Fruit fly (Drosophila melanogaster) whole organism, embryonic: Measurements from ENCODE around the gene att-ORFB.

ENCODE experiments used
- ATbp ChIP-seq: fragments of 200-800 bp; sonication (Bioruptor generic); optimal IDR thresholded peaks from 2 replicates; lab custom pipeline; 2017; ENCODE audit warnings: missing biosample characterization, mild to moderate bottlenecking, missing genetic modification characterization, missing genetic modification reagents
- Antp ChIP-seq: fragments of 200-800 bp; sonication (Bioruptor generic); optimal IDR thresholded peaks from 3 replicates; lab custom pipeline; 2016; ENCODE audit warnings: missing biosample characterization, missing genetic modification characterization
- CG10274 ChIP-seq: fragments of 200-800 bp; sonication (Bioruptor generic); optimal IDR thresholded peaks from 3 replicates; lab custom pipeline; 2017; ENCODE audit warnings: missing biosample characterization, mild to moderate bottlenecking, missing genetic modification characterization
- CG11560 ChIP-seq: fragments of 200-800 bp; sonication (Bioruptor generic); IDR thresholded peaks from 3 replicates; pipeline ENCODE4 v1.3.6; 2022; ENCODE audit warnings: missing biosample characterization, missing genetic modification characterization
- CG12219 ChIP-seq: fragments of 200-800 bp; sonication (Bioruptor generic); optimal IDR thresholded peaks from 3 replicates; lab custom pipeline; 2018; ENCODE audit warnings: missing biosample characterization, mild to moderate bottlenecking, missing genetic modification characterization
- CG13296 ChIP-seq: fragments of 200-800 bp; sonication (Bioruptor generic); optimal IDR thresholded peaks from 3 replicates; lab custom pipeline; 2018; ENCODE audit warnings: missing biosample characterization, mild to moderate bottlenecking, missing genetic modification characterization
- CG14014 ChIP-seq: fragments of 200-800 bp; sonication (Bioruptor generic); IDR thresholded peaks from 2 replicates; pipeline ENCODE4 v1.3.6; 2022; ENCODE audit warnings: missing biosample characterization, missing genetic modification characterization
- CG14860 ChIP-seq: fragments of 200-800 bp; sonication (Bioruptor generic); IDR thresholded peaks from 3 replicates; pipeline ENCODE4 v1.3.6; 2022; ENCODE audit warnings: missing biosample characterization, missing genetic modification characterization; ENCODE audit not compliant: partially characterized antibody
- CG1832 ChIP-seq: fragments of 200-800 bp; sonication (Bioruptor generic); optimal IDR thresholded peaks from 2 replicates; lab custom pipeline; 2017; ENCODE audit warnings: missing biosample characterization, mild to moderate bottlenecking, missing genetic modification characterization, inconsistent platforms
- CG32532 ChIP-seq: fragments of 200-800 bp; sonication (Bioruptor generic); IDR thresholded peaks from 2 replicates; pipeline ENCODE4 v1.3.6; 2022; ENCODE audit warnings: missing biosample characterization, missing genetic modification characterization
- CG33557 ChIP-seq: fragments of 200-800 bp; sonication (Bioruptor generic); optimal IDR thresholded peaks from 2 replicates; lab custom pipeline; 2019; ENCODE audit warnings: missing biosample characterization, mild to moderate bottlenecking, missing genetic modification characterization, moderate library complexity
- CG34224 ChIP-seq: fragments of 200-800 bp; sonication (Bioruptor generic); IDR thresholded peaks from 3 replicates; pipeline ENCODE4 v1.3.6; 2022; ENCODE audit warnings: missing biosample characterization, missing genetic modification characterization; ENCODE audit not compliant: partially characterized antibody
- CG42726 ChIP-seq: fragments of 200-800 bp; sonication (Bioruptor generic); IDR thresholded peaks from 2 replicates; pipeline ENCODE4 v1.3.6; 2022; ENCODE audit warnings: missing biosample characterization, missing genetic modification characterization; ENCODE audit not compliant: partially characterized antibody
- CG6254 ChIP-seq: fragments of 200-800 bp; sonication (Bioruptor generic); optimal IDR thresholded peaks from 3 replicates; lab custom pipeline; 2017; ENCODE audit warnings: mild to moderate bottlenecking, missing biosample characterization, missing genetic modification reagents, missing genetic modification characterization
- CG7271 ChIP-seq: fragments of 200-800 bp; sonication (Bioruptor generic); optimal IDR thresholded peaks from 2 replicates; lab custom pipeline; 2018; ENCODE audit warnings: missing biosample characterization, mild to moderate bottlenecking, missing genetic modification characterization, moderate library complexity
- CG8089 ChIP-seq: fragments of 200-800 bp; sonication (Bioruptor generic); optimal IDR thresholded peaks from 3 replicates; lab custom pipeline; 2016; ENCODE audit warnings: missing biosample characterization, missing genetic modification characterization
- CG8478 ChIP-seq: fragments of >200 bp; optimal IDR thresholded peaks from 2 replicates; lab custom pipeline; 2018
- CG8765 ChIP-seq: fragments of 200-800 bp; sonication (Bioruptor generic); IDR thresholded peaks from 2 replicates; pipeline ENCODE4 v1.3.6; 2022; ENCODE audit warnings: missing biosample characterization, missing genetic modification characterization
- CG9727 ChIP-seq: fragments of 200-800 bp; sonication (Bioruptor generic); optimal IDR thresholded peaks from 3 replicates; lab custom pipeline; 2017; ENCODE audit warnings: missing biosample characterization, mild to moderate bottlenecking, missing genetic modification characterization
- CTCF ChIP-seq: fragments of 200-800 bp; sonication (Bioruptor generic); optimal IDR thresholded peaks from 2 replicates; lab custom pipeline; 2017; ENCODE audit warnings: missing biosample characterization, mild to moderate bottlenecking, missing genetic modification characterization, moderate library complexity
- ERR ChIP-seq: fragments of 200-800 bp; sonication (Bioruptor generic); optimal IDR thresholded peaks from 2 replicates; lab custom pipeline; 2016; ENCODE audit warnings: missing biosample characterization, missing genetic modification characterization
- Kr ChIP-seq: fragments of 200-800 bp; sonication (Bioruptor generic); optimal IDR thresholded peaks from 2 replicates; lab custom pipeline; 2017; ENCODE audit warnings: missing biosample characterization, mild to moderate bottlenecking, missing genetic modification characterization
- MBD-R2 ChIP-seq: fragments of 200-800 bp; sonication (Bioruptor generic); IDR thresholded peaks from 2 replicates; pipeline ENCODE4 v1.3.6; 2022; ENCODE audit warnings: missing biosample characterization, missing genetic modification characterization
- Nf-YA ChIP-seq: fragments of 200-800 bp; sonication (Bioruptor generic); IDR thresholded peaks from 2 replicates; pipeline ENCODE4 v1.3.6; 2022; ENCODE audit warnings: missing biosample characterization, missing genetic modification characterization
- Nf-YB ChIP-seq: fragments of 200-800 bp; sonication (Bioruptor generic); optimal IDR thresholded peaks from 3 replicates; lab custom pipeline; 2019; ENCODE audit warnings: missing biosample characterization, mild to moderate bottlenecking, missing genetic modification characterization, moderate library complexity
- Oli ChIP-seq: fragments of 200-800 bp; sonication (Bioruptor generic); optimal IDR thresholded peaks from 2 replicates; lab custom pipeline; 2018; ENCODE audit warnings: missing biosample characterization, mild to moderate bottlenecking, missing genetic modification characterization, moderate library complexity
- Optix ChIP-seq: fragments of 200-800 bp; sonication (Bioruptor generic); IDR thresholded peaks from 3 replicates; pipeline ENCODE4 v1.3.6; 2022; ENCODE audit warnings: missing biosample characterization, missing genetic modification characterization
- Taf1 ChIP-seq: fragments of 200-800 bp; sonication (Bioruptor generic); IDR thresholded peaks from 2 replicates; pipeline ENCODE4 v1.3.6; 2022; ENCODE audit warnings: missing biosample characterization, missing genetic modification characterization
- abd-A ChIP-seq: fragments of 200-800 bp; sonication (Bioruptor generic); optimal IDR thresholded peaks from 3 replicates; lab custom pipeline; 2019; ENCODE audit warnings: missing biosample characterization, mild to moderate bottlenecking, missing genetic modification characterization, moderate library complexity
- aop ChIP-seq: fragments of 200-800 bp; sonication (Bioruptor generic); IDR thresholded peaks from 2 replicates; pipeline ENCODE4 v1.3.6; 2022; ENCODE audit warnings: missing biosample characterization, missing genetic modification characterization
- ash1 ChIP-seq: fragments of 200-800 bp; sonication (Bioruptor generic); optimal IDR thresholded peaks from 2 replicates; lab custom pipeline; 2018; ENCODE audit warnings: missing biosample characterization, mild to moderate bottlenecking, missing genetic modification characterization
- bab2 ChIP-seq: fragments of 200-800 bp; sonication (Bioruptor generic); optimal IDR thresholded peaks from 2 replicates; lab custom pipeline; 2016; ENCODE audit warnings: missing biosample characterization, missing genetic modification characterization
- bowl ChIP-seq: fragments of 200-800 bp; sonication (Bioruptor generic); IDR thresholded peaks from 2 replicates; pipeline ENCODE4 v1.3.6; 2022; ENCODE audit warnings: missing biosample characterization, missing genetic modification characterization
- corto ChIP-seq: fragments of 200-800 bp; sonication (Bioruptor generic); optimal IDR thresholded peaks from 2 replicates; lab custom pipeline; 2016; ENCODE audit warnings: missing biosample characterization, mild to moderate bottlenecking, missing genetic modification characterization, moderate library complexity
- cwo ChIP-seq: fragments of 200-800 bp; sonication (Bioruptor generic); optimal IDR thresholded peaks from 3 replicates; lab custom pipeline; 2017; ENCODE audit warnings: missing biosample characterization, missing genetic modification characterization, mild to moderate bottlenecking, moderate library complexity, missing genetic modification reagents
- dimm ChIP-seq: fragments of 200-800 bp; sonication (Bioruptor generic); IDR thresholded peaks from 2 replicates; pipeline ENCODE4 v1.3.6; 2022; ENCODE audit warnings: missing biosample characterization, missing genetic modification characterization
- dmrt99B ChIP-seq: fragments of 200-800 bp; sonication (Bioruptor generic); optimal IDR thresholded peaks from 2 replicates; lab custom pipeline; 2018; ENCODE audit warnings: missing biosample characterization, mild to moderate bottlenecking, missing genetic modification characterization, moderate library complexity
- fd96Cb ChIP-seq: fragments of 200-800 bp; sonication (Bioruptor generic); optimal IDR thresholded peaks from 2 replicates; lab custom pipeline; 2018; ENCODE audit warnings: missing biosample characterization, mild to moderate bottlenecking, missing genetic modification characterization, moderate library complexity
- ftz-f1 ChIP-seq: fragments of 200-800 bp; sonication (Bioruptor generic); optimal IDR thresholded peaks from 2 replicates; lab custom pipeline; 2016; ENCODE audit warnings: missing biosample characterization, missing genetic modification characterization
- gce ChIP-seq: fragments of 200-800 bp; sonication (Bioruptor generic); IDR thresholded peaks from 3 replicates; pipeline ENCODE4 v1.3.6; 2022; ENCODE audit warnings: missing biosample characterization, missing genetic modification characterization
- gcm2 ChIP-seq: fragments of 200-800 bp; sonication (Bioruptor generic); optimal IDR thresholded peaks from 2 replicates; lab custom pipeline; 2016; ENCODE audit warnings: missing biosample characterization, missing genetic modification characterization
- kay ChIP-seq: fragments of 200-800 bp; sonication (Bioruptor generic); optimal IDR thresholded peaks from 2 replicates; lab custom pipeline; 2016; ENCODE audit warnings: missing biosample characterization, missing genetic modification characterization
- ken ChIP-seq: fragments of 200-800 bp; sonication (Bioruptor generic); IDR thresholded peaks from 3 replicates; pipeline ENCODE4 v1.3.6; 2022; ENCODE audit warnings: missing biosample characterization, missing genetic modification characterization
- knrl ChIP-seq: fragments of 200-800 bp; sonication (Bioruptor generic); IDR thresholded peaks from 3 replicates; pipeline ENCODE4 v1.3.6; 2022; ENCODE audit warnings: missing biosample characterization, missing genetic modification characterization; ENCODE audit not compliant: partially characterized antibody
- lmd ChIP-seq: fragments of 200-800 bp; sonication (Bioruptor generic); IDR thresholded peaks from 2 replicates; pipeline ENCODE4 v1.3.6; 2022; ENCODE audit warnings: missing biosample characterization, missing genetic modification characterization
- nmo ChIP-seq: fragments of 200-800 bp; sonication (Bioruptor generic); optimal IDR thresholded peaks from 2 replicates; lab custom pipeline; 2018; ENCODE audit warnings: missing biosample characterization, mild to moderate bottlenecking, missing genetic modification characterization, moderate library complexity
- pita ChIP-seq: fragments of 200-800 bp; sonication (Bioruptor generic); optimal IDR thresholded peaks from 2 replicates; lab custom pipeline; 2017; ENCODE audit warnings: missing biosample characterization, mild to moderate bottlenecking, missing genetic modification characterization
- pnt ChIP-seq: fragments of 200-800 bp; sonication (Bioruptor generic); optimal IDR thresholded peaks from 3 replicates; lab custom pipeline; 2016; ENCODE audit warnings: missing biosample characterization, missing genetic modification characterization
- ro ChIP-seq: fragments of 200-800 bp; sonication (Bioruptor generic); IDR thresholded peaks from 2 replicates; pipeline ENCODE4 v1.3.6; 2022; ENCODE audit warnings: missing biosample characterization, missing genetic modification characterization
- sc ChIP-seq, 3 experiments: fragments of >200 bp in 2 of 3; fragments of 200-800 bp in 1 of 3; sonication (Bioruptor generic) in 1 of 3; optimal IDR thresholded peaks; 2 replicates in 2 of 3; 3 replicates in 1 of 3; lab custom pipeline; 2017; ENCODE audit warnings: mild to moderate bottlenecking in 1 of 3, missing biosample characterization in 1 of 3, missing genetic modification characterization in 1 of 3, missing genetic modification reagents in 1 of 3
- so ChIP-seq: fragments of 200-800 bp; sonication (Bioruptor generic); IDR thresholded peaks from 3 replicates; pipeline ENCODE4 v1.3.6; 2022; ENCODE audit warnings: missing biosample characterization, missing genetic modification characterization

Gene att-ORFB

DNA sequence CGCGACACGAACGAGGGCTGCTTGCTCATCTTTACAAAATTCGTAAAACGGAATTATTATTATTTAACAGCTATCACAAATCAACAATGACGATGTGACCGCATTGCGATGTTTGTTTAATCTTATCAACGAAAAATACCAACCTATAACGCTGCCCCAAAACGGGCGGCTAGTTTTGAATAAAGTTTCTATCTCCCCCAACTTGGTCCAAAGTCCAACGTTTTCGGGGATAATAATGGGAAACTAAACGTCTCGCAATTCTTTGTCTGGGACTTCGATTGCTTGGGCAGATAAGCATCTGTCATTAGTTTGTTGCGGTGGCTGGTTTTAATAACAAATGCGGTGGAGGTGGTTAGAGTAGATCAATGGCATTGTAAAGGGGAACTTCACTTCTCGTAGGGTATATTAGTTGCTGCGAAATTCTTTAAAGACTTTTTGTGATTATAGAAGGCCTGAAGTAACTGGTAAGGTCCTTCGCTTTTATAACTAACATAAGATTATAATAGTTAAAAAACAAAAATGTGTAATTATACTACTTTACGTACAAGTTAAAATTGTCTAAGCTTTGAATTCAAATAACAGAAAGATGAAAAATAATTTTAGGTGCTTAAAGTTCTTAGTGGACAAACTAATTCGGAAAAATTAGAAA, 5.9 kb upstream of the att-ORFB start, which contains the start of gene CG15922 (continued):
- no peak for TF ChIP-seq CG14860 (GFP tag; lab: Robert Waterston, UW)
- no peak for TF ChIP-seq bowl (GFP tag; lab: Robert Waterston, UW)
- TF ChIP-seq nmo (GFP tag; lab: Kevin White, UChicago), result no peak
- no peak for TF ChIP-seq knrl (GFP tag; lab: Robert Waterston, UW)
- TF ChIP-seq gce (GFP tag; lab: Robert Waterston, UW), result no peak
- no peak for TF ChIP-seq CG8089 (GFP tag; lab: Kevin White, UChicago)
- TF ChIP-seq CG1832 (GFP tag; lab: Kevin White, UChicago), result no peak
- TF ChIP-seq sc (optimal IDR thresholded peaks at IDR 0.05; lab: Kevin White, UChicago), result no peak
- TF ChIP-seq sc (GFP tag; optimal IDR thresholded peaks at IDR 0.05; lab: Kevin White, UChicago), result no peak
- no peak for TF ChIP-seq CG11560 (tag; lab: Robert Waterston, UW)
- no peak for TF ChIP-seq CG6254
- TF ChIP-seq so (GFP tag; lab: Robert Waterston, UW), result no peak
- peak; percentile 39 for TF ChIP-seq dmrt99B (tag; lab: Kevin White, UChicago)
- no peak for TF ChIP-seq ATbp
- no peak for TF ChIP-seq CG8765 (GFP tag; lab: Robert Waterston, UW)
- TF ChIP-seq aop (GFP tag; lab: Robert Waterston, UW), result no peak
- no peak for TF ChIP-seq CG42726 (GFP tag; lab: Robert Waterston, UW)
- TF ChIP-seq Optix, result no peak
- peak; percentile 38 for TF ChIP-seq Oli (tag; lab: Kevin White, UChicago)
- TF ChIP-seq CG12219 (GFP tag; lab: Kevin White, UChicago), result no peak
- no peak for TF ChIP-seq CG7271 (tag; lab: Kevin White, UChicago)
- TF ChIP-seq fd96Cb (tag; lab: Kevin White, UChicago), result no peak
- TF ChIP-seq pnt (GFP tag; lab: Kevin White, UChicago), result no peak
- peak; percentile 39 for TF ChIP-seq cwo (GFP tag; lab: Kevin White, UChicago)
- TF ChIP-seq Nf-YA, result no peak
- TF ChIP-seq abd-A (tag; lab: Kevin White, UChicago), result no peak
- no peak for TF ChIP-seq CG10274
- no peak for TF ChIP-seq ro (GFP tag; lab: Robert Waterston, UW)
- TF ChIP-seq Antp, result no peak
- no peak for TF ChIP-seq gcm2
- TF ChIP-seq Kr (GFP tag; lab: Kevin White, UChicago), result no peak
- no peak for TF ChIP-seq pita (GFP tag; lab: Kevin White, UChicago)
- no peak for TF ChIP-seq CG8478
- TF ChIP-seq corto (GFP tag; lab: Kevin White, UChicago), result no peak
- no peak for TF ChIP-seq Nf-YB (GFP tag; lab: Kevin White, UChicago)
- peak; percentile 53 for TF ChIP-seq MBD-R2
- no peak for TF ChIP-seq dimm (GFP tag; lab: Robert Waterston, UW)
- peak; percentile 14 for TF ChIP-seq CG9727 (GFP tag; lab: Kevin White, UChicago)
- no peak for TF ChIP-seq lmd
- peak; percentile 2 for TF ChIP-seq CG13296
- TF ChIP-seq kay, result no peak
- no peak for TF ChIP-seq ken (GFP tag; lab: Robert Waterston, UW)
- TF ChIP-seq CTCF (GFP tag; lab: Kevin White, UChicago), result no peak
- TF ChIP-seq Taf1, result no peak
- no peak for TF ChIP-seq CG14014 (GFP tag; lab: Robert Waterston, UW)
- TF ChIP-seq ash1 (GFP tag; lab: Kevin White, UChicago), result no peak
- TF ChIP-seq bab2 (GFP tag; lab: Kevin White, UChicago), result no peak
- no peak for TF ChIP-seq CG33557 (GFP tag; lab: Kevin White, UChicago)
- TF ChIP-seq CG34224, result peak; percentile 31; the same call in 1 of the 3 replicates
- TF ChIP-seq ftz-f1 (GFP tag; lab: Kevin White, UChicago), result no peak
- no peak for TF ChIP-seq ERR (GFP tag; lab: Kevin White, UChicago)
- TF ChIP-seq CG32532 (GFP tag; lab: Robert Waterston, UW), result no peak
